Fruit fly (Drosophila melanogaster) whole organism, wandering third instar larva: ENCODE measurements around the gene Zasp66.

Source experiments
- Abd-B ChIP-seq: fragments of >200 bp; optimal IDR thresholded peaks from 2 replicates; lab custom pipeline; 2017; ENCODE audit warnings: missing biosample characterization, missing genetic modification characterization
- CG32264 ChIP-seq: fragments of 200-800 bp; sonication (Bioruptor generic); optimal IDR thresholded peaks from 2 replicates; lab custom pipeline; 2016; ENCODE audit warnings: missing biosample characterization, missing genetic modification characterization
- CG9705 ChIP-seq: fragments of 200-800 bp; sonication (Bioruptor generic); optimal IDR thresholded peaks from 2 replicates; lab custom pipeline; 2018; ENCODE audit warnings: missing biosample characterization, mild to moderate bottlenecking, missing genetic modification characterization
- CrebA ChIP-seq: fragments of 200-800 bp; sonication (Bioruptor generic); optimal IDR thresholded peaks from 2 replicates; lab custom pipeline; 2016; ENCODE audit warnings: missing biosample characterization, mild to moderate bottlenecking, missing genetic modification characterization, borderline replicate concordance
- Dfd ChIP-seq: fragments of >200 bp; optimal IDR thresholded peaks from 2 replicates; lab custom pipeline; 2017; ENCODE audit warnings: missing biosample characterization, missing genetic modification characterization
- Dif ChIP-seq: fragments of 200-275, 200-300 bp; sonication (Bioruptor generic); optimal IDR thresholded peaks from 2 replicates; lab custom pipeline; 2018; ENCODE audit warnings: missing biosample characterization, missing genetic modification characterization; ENCODE audit not compliant: partially characterized antibody
- GATAd ChIP-seq: sonication (Bioruptor generic); optimal IDR thresholded peaks from 2 replicates; lab custom pipeline; 2016; ENCODE audit warnings: missing biosample characterization, missing genetic modification characterization
- HLH106 ChIP-seq: fragments of 200-800 bp; optimal IDR thresholded peaks from 3 replicates; lab custom pipeline; 2019; ENCODE audit warnings: missing biosample characterization, mild to moderate bottlenecking, missing genetic modification characterization, moderate library complexity
- Hnf4 ChIP-seq: fragments of 200-800 bp; sonication (Bioruptor generic); optimal IDR thresholded peaks from 2 replicates; lab custom pipeline; 2016; ENCODE audit warnings: missing biosample characterization, mild to moderate bottlenecking, missing genetic modification characterization
- Hr78 ChIP-seq: fragments of >200 bp; optimal IDR thresholded peaks from 2 replicates; lab custom pipeline; 2017; ENCODE audit warnings: missing biosample characterization, missing genetic modification characterization
- Hr83 ChIP-seq: fragments of 200-300 bp; sonication (Bioruptor generic); optimal IDR thresholded peaks from 2 replicates; lab custom pipeline; 2016; ENCODE audit warnings: missing biosample characterization, mild to moderate bottlenecking, missing genetic modification characterization, moderate library complexity; ENCODE audit not compliant: poor library complexity, severe bottlenecking
- Jra ChIP-seq: sonication (Bioruptor generic); optimal IDR thresholded peaks from 2 replicates; lab custom pipeline; 2016; ENCODE audit warnings: missing biosample characterization, missing genetic modification characterization
- Mio ChIP-seq: sonication (Bioruptor generic); optimal IDR thresholded peaks from 2 replicates; lab custom pipeline; 2016; ENCODE audit warnings: missing biosample characterization, missing genetic modification characterization
- Myc ChIP-seq: fragments of >200 bp; optimal IDR thresholded peaks from 2 replicates; lab custom pipeline; 2017
- N ChIP-seq: fragments of >200 bp; optimal IDR thresholded peaks from 2 replicates; lab custom pipeline; 2018; ENCODE audit warnings: missing biosample characterization, missing external identifiers, missing genetic modification characterization
- OdsH ChIP-seq: fragments of 200-800 bp; sonication (Bioruptor generic); optimal IDR thresholded peaks from 2 replicates; lab custom pipeline; 2016; ENCODE audit warnings: missing biosample characterization, mild to moderate bottlenecking, missing genetic modification characterization
- Rel ChIP-seq, 2 experiments: fragments of 200-800 bp; sonication (Bioruptor generic) in 1 of 2; optimal IDR thresholded peaks; 2 replicates in 1 of 2; 3 replicates in 1 of 2; lab custom pipeline; 2016 to 2019; ENCODE audit warnings: mild to moderate bottlenecking in 2 of 2, missing biosample characterization in 2 of 2, missing genetic modification characterization in 2 of 2, moderate library complexity in 1 of 2
- Sp1 ChIP-seq: fragments of 200-800 bp; sonication (Bioruptor generic); optimal IDR thresholded peaks from 3 replicates; lab custom pipeline; 2019; ENCODE audit warnings: missing biosample characterization, mild to moderate bottlenecking, missing genetic modification characterization, moderate library complexity
- Vsx2 ChIP-seq: fragments of 200-300, 225-300 bp; sonication (Bioruptor generic); optimal IDR thresholded peaks from 2 replicates; lab custom pipeline; 2018; ENCODE audit warnings: missing biosample characterization, missing genetic modification characterization; ENCODE audit not compliant: partially characterized antibody
- br ChIP-seq: fragments of 200-800 bp; sonication (Bioruptor generic); optimal IDR thresholded peaks from 2 replicates; lab custom pipeline; 2016; ENCODE audit warnings: missing biosample characterization, missing genetic modification characterization
- brk ChIP-seq: fragments of 200-800 bp; sonication (Bioruptor generic); optimal IDR thresholded peaks from 2 replicates; lab custom pipeline; 2016; ENCODE audit warnings: missing biosample characterization, mild to moderate bottlenecking, missing genetic modification characterization
- dl ChIP-seq, 2 experiments: fragments of 175-275, 200-275 bp in 1 of 2; fragments of 200-275 bp in 1 of 2; sonication (Bioruptor generic); optimal IDR thresholded peaks; lab custom pipeline; 2018; ENCODE audit warnings: mild to moderate bottlenecking in 2 of 2, missing biosample characterization in 2 of 2, missing genetic modification characterization in 2 of 2, moderate library complexity in 2 of 2; ENCODE audit not compliant: partially characterized antibody in 2 of 2, insufficient read depth in 1 of 2
- dmrt93B ChIP-seq: fragments of 200-800 bp; sonication (Bioruptor generic); optimal IDR thresholded peaks from 2 replicates; lab custom pipeline; 2018; ENCODE audit warnings: missing biosample characterization, mild to moderate bottlenecking, missing genetic modification characterization
- dsf ChIP-seq: sonication (Bioruptor generic); optimal IDR thresholded peaks from 2 replicates; lab custom pipeline; 2016; ENCODE audit warnings: missing biosample characterization, missing genetic modification characterization, borderline replicate concordance
- ey ChIP-seq: fragments of 200-800 bp; sonication (Bioruptor generic); optimal IDR thresholded peaks from 2 replicates; lab custom pipeline; 2016; ENCODE audit warnings: missing biosample characterization, missing genetic modification characterization
- foxo ChIP-seq, 2 experiments: fragments of 200-800 bp; sonication (Bioruptor generic); optimal IDR thresholded peaks; 2 replicates in 1 of 2; 3 replicates in 1 of 2; lab custom pipeline; 2016 to 2017; ENCODE audit warnings: missing biosample characterization in 2 of 2, missing genetic modification characterization in 2 of 2
- fru ChIP-seq: fragments of 200-800 bp; sonication (Bioruptor generic); optimal IDR thresholded peaks from 3 replicates; lab custom pipeline; 2016; ENCODE audit warnings: missing biosample characterization, mild to moderate bottlenecking, missing genetic modification characterization
- h ChIP-seq: fragments of 200-800 bp; sonication (Bioruptor generic); optimal IDR thresholded peaks from 3 replicates; lab custom pipeline; 2016; ENCODE audit warnings: missing biosample characterization, mild to moderate bottlenecking, missing genetic modification characterization
- jim ChIP-seq: fragments of 175-275, 200-325 bp; sonication (Bioruptor generic); optimal IDR thresholded peaks from 2 replicates; lab custom pipeline; 2016; ENCODE audit warnings: missing biosample characterization, mild to moderate bottlenecking, missing genetic modification characterization
- lola ChIP-seq: fragments of >200 bp; optimal IDR thresholded peaks from 2 replicates; lab custom pipeline; 2017; ENCODE audit warnings: missing biosample characterization, missing genetic modification characterization
- pan ChIP-seq: fragments of >200 bp; optimal IDR thresholded peaks from 2 replicates; lab custom pipeline; 2017
- psq ChIP-seq: fragments of 200-800 bp; sonication (Bioruptor generic); optimal IDR thresholded peaks from 3 replicates; lab custom pipeline; 2017; ENCODE audit warnings: missing biosample characterization, mild to moderate bottlenecking, missing genetic modification characterization, moderate library complexity
- rgr ChIP-seq: fragments of 200-800 bp; sonication (Bioruptor generic); optimal IDR thresholded peaks from 3 replicates; lab custom pipeline; 2016; ENCODE audit warnings: missing biosample characterization, mild to moderate bottlenecking, missing genetic modification characterization
- sage ChIP-seq: fragments of 200-800 bp; sonication (Bioruptor generic); optimal IDR thresholded peaks from 2 replicates; lab custom pipeline; 2016; ENCODE audit warnings: missing biosample characterization, mild to moderate bottlenecking, missing genetic modification characterization
- sv ChIP-seq: fragments of 200-800 bp; sonication (Bioruptor generic); optimal IDR thresholded peaks from 3 replicates; lab custom pipeline; 2016; ENCODE audit warnings: missing biosample characterization, missing genetic modification characterization
- tai ChIP-seq: sonication (Bioruptor generic); optimal IDR thresholded peaks from 2 replicates; lab custom pipeline; 2016; ENCODE audit warnings: missing biosample characterization, missing genetic modification characterization
- usp ChIP-seq: fragments of >200 bp; optimal IDR thresholded peaks from 2 replicates; lab custom pipeline; 2017; ENCODE audit warnings: missing biosample characterization, missing genetic modification characterization
- woc ChIP-seq: sonication (Bioruptor generic); optimal IDR thresholded peaks from 2 replicates; lab custom pipeline; 2016; ENCODE audit warnings: missing biosample characterization, mild to moderate bottlenecking, missing genetic modification characterization

The Zasp66 gene

dm6 chr3L:8666098-8666497, 41.9 kb downstream of the Zasp66 start:
- no peak for TF ChIP-seq br (GFP tag; lab: Kevin White, UChicago)

- TF ChIP-seq tai (GFP tag; lab: Kevin White, UChicago), result no peak
- peak; percentile 64 for TF ChIP-seq sage (GFP tag; lab: Kevin White, UChicago)
- TF ChIP-seq Dfd (GFP tag; lab: Kevin White, UChicago), result no peak
- TF ChIP-seq CrebA, result no peak
- peak; percentile 17 for TF ChIP-seq dsf
- peak; percentile 92 for TF ChIP-seq HLH106 (tag; lab: Kevin White, UChicago)
- TF ChIP-seq Jra (GFP tag; lab: Kevin White, UChicago), result no peak
- no peak for TF ChIP-seq jim (GFP tag; lab: Kevin White, UChicago)
- TF ChIP-seq woc, result peak; percentile 63
- no peak for TF ChIP-seq Hr78
- TF ChIP-seq Hnf4 (GFP tag; lab: Kevin White, UChicago), result peak; percentile 78
- TF ChIP-seq brk (GFP tag; lab: Kevin White, UChicago), result peak; percentile 87
- no peak for TF ChIP-seq lola (GFP tag; lab: Kevin White, UChicago)
- TF ChIP-seq sv (GFP tag; lab: Kevin White, UChicago), result no peak
- no peak for TF ChIP-seq Myc (lab: Kevin White, UChicago)
- TF ChIP-seq br (GFP tag; lab: Kevin White, UChicago), result peak; percentile 61
- TF ChIP-seq fru (GFP tag; lab: Kevin White, UChicago), result peak; percentile 79
- TF ChIP-seq dmrt93B (GFP tag; lab: Kevin White, UChicago), result peak; percentile 80
- TF ChIP-seq CG9705, result peak; percentile 82
- TF ChIP-seq GATAd (GFP tag; lab: Kevin White, UChicago), result no peak
- TF ChIP-seq pan (lab: Kevin White, UChicago), result no peak
- TF ChIP-seq Hr83 (GFP tag; lab: Kevin White, UChicago), result no peak
- peak; percentile 63 for TF ChIP-seq Rel (GFP tag; optimal IDR thresholded peaks at IDR 0.05; lab: Kevin White, UChicago)
- peak; percentile 62 for TF ChIP-seq Rel (tag; optimal IDR thresholded peaks at IDR 0.05; lab: Kevin White, UChicago)
- TF ChIP-seq ey, result peak; percentile 67
- TF ChIP-seq OdsH (GFP tag; lab: Kevin White, UChicago), result peak; percentile 90
- no peak for TF ChIP-seq N (GFP tag; lab: Kevin White, UChicago)
- TF ChIP-seq Dif (GFP tag; lab: Kevin White, UChicago), result peak; percentile 45
- TF ChIP-seq dl (GFP tag; optimal IDR thresholded peaks at IDR 0.05; lab: Kevin White, UChicago; ENCODE audit: insufficient read depth in 1 of 2, partially characterized antibody in 2 of 2), result no peak
- peak; percentile 52 for TF ChIP-seq Vsx2 (GFP tag; lab: Kevin White, UChicago)
- TF ChIP-seq Sp1, result peak; percentile 93
- no peak for TF ChIP-seq Mio (GFP tag; lab: Kevin White, UChicago)
- TF ChIP-seq rgr (GFP tag; lab: Kevin White, UChicago), result peak; percentile 89
- TF ChIP-seq Abd-B, result no peak
- peak; percentile 85 for TF ChIP-seq psq (GFP tag; lab: Kevin White, UChicago)
- TF ChIP-seq CG32264 (GFP tag; lab: Kevin White, UChicago), result peak; percentile 21
- TF ChIP-seq foxo (GFP tag; optimal IDR thresholded peaks at IDR 0.05; lab: Kevin White, UChicago), result peak in 1 of 2 experiments; percentile 89
- TF ChIP-seq usp (GFP tag; lab: Kevin White, UChicago), result no peak
- peak; percentile 80 for TF ChIP-seq h (GFP tag; lab: Kevin White, UChicago)
These were observed 43.8 kb downstream of the Zasp66 start for dm6 chr3L:8667809-8668593.
